Worm (Caenorhabditis elegans) whole organism, L4 larva: ENCODE data around the gene icl-1.

ENCODE experiments used
- F49E8.2 ChIP-seq: sonication (generic microtip); optimal IDR thresholded peaks from 2 replicates; lab custom pipeline; 2016; ENCODE audit warnings: missing compliant biosample characterization, mild to moderate bottlenecking, missing genetic modification characterization, borderline replicate concordance
- aly-2 ChIP-seq: sonication (generic microtip); optimal IDR thresholded peaks from 2 replicates; lab custom pipeline; 2018; ENCODE audit warnings: missing biosample characterization, missing genetic modification characterization
- egl-27 ChIP-seq: sonication (generic microtip); optimal IDR thresholded peaks from 3 replicates; lab custom pipeline; 2017; ENCODE audit warnings: missing biosample characterization, missing genetic modification reagents, missing genetic modification characterization
- lsy-2 ChIP-seq, 2 experiments: fragments of 150-350 bp in 1 of 2; sonication (generic microtip) in 1 of 2; optimal IDR thresholded peaks; 2 replicates each; lab custom pipeline; 2014 to 2017; ENCODE audit warnings: missing biosample characterization in 2 of 2, missing genetic modification characterization in 2 of 2
- mep-1 ChIP-seq: fragments of 150-350 bp; sonication (generic microtip); optimal IDR thresholded peaks from 3 replicates; lab custom pipeline; 2014; ENCODE audit warnings: missing biosample characterization, missing genetic modification characterization
- nhr-28 ChIP-seq: fragments of 150-350 bp; optimal IDR thresholded peaks from 2 replicates; lab custom pipeline; 2014; ENCODE audit warnings: missing biosample characterization, missing genetic modification characterization
- nhr-41 ChIP-seq: fragments of 200-800 bp; sonication (Bioruptor generic); IDR thresholded peaks from 2 replicates; pipeline ENCODE4 v1.3.6; 2022; ENCODE audit warnings: missing genetic modification reagents, missing genetic modification characterization, missing compliant biosample characterization
- nhr-76 ChIP-seq: fragments of 150-350 bp; optimal IDR thresholded peaks from 2 replicates; lab custom pipeline; 2014; ENCODE audit warnings: missing biosample characterization, missing genetic modification characterization
- pha-4 ChIP-seq, 2 experiments: fragments of 150-350 bp in 1 of 2; fragments of 200-800 bp in 1 of 2; sonication (Bioruptor generic) in 1 of 2; IDR thresholded peaks in 1 of 2; optimal IDR thresholded peaks in 1 of 2; 2 replicates each; pipeline versions ENCODE4 v1.3.6 to Lab custom; 2014 to 2022; ENCODE audit warnings: missing genetic modification characterization in 2 of 2, missing genetic modification reagents in 2 of 2, missing biosample characterization in 1 of 2, missing compliant biosample characterization in 1 of 2
- tag-97 ChIP-seq: fragments of 200-800 bp; sonication (Bioruptor generic); IDR thresholded peaks from 2 replicates; pipeline ENCODE4 v1.3.6; 2022; ENCODE audit warnings: missing genetic modification characterization, missing compliant biosample characterization
- ztf-11 ChIP-seq: fragments of 150-350 bp; optimal IDR thresholded peaks from 2 replicates; lab custom pipeline; 2014; ENCODE audit warnings: missing biosample characterization, missing genetic modification characterization

ce11 chrV:719731-720130 is 8.1 kb downstream of the icl-1 start, which contains the start of gene srbc-40:
- TF ChIP-seq lsy-2 (tag; optimal IDR thresholded peaks at IDR 0.05; lab: Kevin White, UChicago), result no peak
- no peak for TF ChIP-seq F49E8.2 (tag; lab: Kevin White, UChicago)
- no peak for TF ChIP-seq nhr-28 (tag; lab: Kevin White, UChicago)
- no peak for TF ChIP-seq nhr-41 (GFP tag; lab: Robert Waterston, UW)
- TF ChIP-seq aly-2 (tag; lab: Kevin White, UChicago), result no peak
- no peak for TF ChIP-seq tag-97 (GFP tag; lab: Robert Waterston, UW)
- TF ChIP-seq nhr-76 (tag; lab: Kevin White, UChicago), result no peak
- no peak for TF ChIP-seq egl-27 (tag; lab: Kevin White, UChicago)
- TF ChIP-seq ztf-11 (tag; lab: Kevin White, UChicago), result no peak
- TF ChIP-seq mep-1 (tag; lab: Kevin White, UChicago), result no peak
- no peak for TF ChIP-seq pha-4 (GFP tag; IDR thresholded peaks at IDR 0.05; lab: Robert Waterston, UW)
- TF ChIP-seq pha-4 (tag; optimal IDR thresholded peaks at IDR 0.05; lab: Kevin White, UChicago), result no peak
